Fruit fly (Drosophila melanogaster) whole organism, embryonic: ENCODE results near the gene Sbds.

Source experiments
- Bdp1 ChIP-seq: fragments of 200-800 bp; sonication (Bioruptor generic); optimal IDR thresholded peaks from 3 replicates; lab custom pipeline; 2016; ENCODE audit warnings: missing biosample characterization, missing genetic modification characterization
- CG12391 ChIP-seq: fragments of 200-800 bp; sonication (Bioruptor generic); optimal IDR thresholded peaks from 3 replicates; lab custom pipeline; 2018; ENCODE audit warnings: missing biosample characterization, mild to moderate bottlenecking, missing genetic modification characterization, moderate library complexity
- CG14441 ChIP-seq: fragments of 200-800 bp; sonication (Bioruptor generic); IDR thresholded peaks from 2 replicates; pipeline ENCODE4 v1.3.6; 2022; ENCODE audit warnings: missing biosample characterization, missing genetic modification characterization
- CG15269 ChIP-seq: fragments of 200-800 bp; sonication (Bioruptor generic); optimal IDR thresholded peaks from 2 replicates; lab custom pipeline; 2018; ENCODE audit warnings: missing biosample characterization, mild to moderate bottlenecking, missing genetic modification characterization, moderate library complexity
- CG1792 ChIP-seq: fragments of 200-800 bp; sonication (Bioruptor generic); optimal IDR thresholded peaks from 2 replicates; lab custom pipeline; 2016; ENCODE audit warnings: missing biosample characterization, missing genetic modification characterization
- CG31441 ChIP-seq: fragments of 200-800 bp; sonication (Bioruptor generic); IDR thresholded peaks from 2 replicates; pipeline ENCODE4 v1.3.6; 2022; ENCODE audit warnings: missing biosample characterization, missing genetic modification characterization
- CG3838 ChIP-seq: fragments of 200-800 bp; sonication (Bioruptor generic); optimal IDR thresholded peaks from 3 replicates; lab custom pipeline; 2016; ENCODE audit warnings: missing biosample characterization, missing genetic modification characterization
- CG4328 ChIP-seq: fragments of 200-800 bp; sonication (Bioruptor generic); optimal IDR thresholded peaks from 3 replicates; lab custom pipeline; 2017; ENCODE audit warnings: missing biosample characterization, missing genetic modification reagents, missing genetic modification characterization
- CG5245 ChIP-seq: fragments of 200-800 bp; sonication (Bioruptor generic); optimal IDR thresholded peaks from 3 replicates; lab custom pipeline; 2016; ENCODE audit warnings: missing biosample characterization, missing genetic modification characterization
- CG6175 ChIP-seq: fragments of 200-800 bp; sonication (Bioruptor generic); IDR thresholded peaks from 3 replicates; pipeline ENCODE4 v1.3.6; 2022; ENCODE audit warnings: missing biosample characterization, missing genetic modification characterization
- CG7786 ChIP-seq: fragments of 200-800 bp; sonication (Bioruptor generic); optimal IDR thresholded peaks from 2 replicates; lab custom pipeline; 2016; ENCODE audit warnings: missing biosample characterization, missing genetic modification characterization
- CG7963 ChIP-seq: fragments of 200-800 bp; sonication (Bioruptor generic); IDR thresholded peaks from 3 replicates; pipeline ENCODE4 v1.3.6; 2022; ENCODE audit warnings: missing biosample characterization, missing genetic modification characterization; ENCODE audit not compliant: partially characterized antibody
- CG8290 ChIP-seq, 3 experiments: fragments of 200-800 bp; sonication (Bioruptor generic); optimal IDR thresholded peaks; 2 replicates each; lab custom pipeline; 2016 to 2019; ENCODE audit warnings: missing biosample characterization in 3 of 3, missing genetic modification characterization in 3 of 3, mild to moderate bottlenecking in 2 of 3, moderate library complexity in 1 of 3
- CG8924 ChIP-seq: fragments of 200-800 bp; optimal IDR thresholded peaks from 3 replicates; lab custom pipeline; 2019; ENCODE audit warnings: missing biosample characterization, mild to moderate bottlenecking, missing genetic modification characterization, moderate library complexity
- CG9797 ChIP-seq: fragments of 200-800 bp; sonication (Bioruptor generic); optimal IDR thresholded peaks from 3 replicates; lab custom pipeline; 2018; ENCODE audit warnings: missing biosample characterization, mild to moderate bottlenecking, missing genetic modification characterization
- E2f2 ChIP-seq: fragments of 200-800 bp; sonication (Bioruptor generic); IDR thresholded peaks from 2 replicates; pipeline ENCODE4 v1.3.6; 2022; ENCODE audit warnings: missing biosample characterization, missing genetic modification characterization
- Ets65A ChIP-seq: fragments of 200-800 bp; sonication (Bioruptor generic); peaks from one replicate; lab custom pipeline; 2016; ENCODE audit warnings: missing biosample characterization, missing genetic modification characterization
- Fer2 ChIP-seq: fragments of 200-800 bp; sonication (Bioruptor generic); optimal IDR thresholded peaks from 2 replicates; lab custom pipeline; 2018; ENCODE audit warnings: missing biosample characterization, mild to moderate bottlenecking, missing genetic modification characterization, moderate library complexity
- GATAe ChIP-seq: fragments of 200-800 bp; sonication (Bioruptor generic); conservative IDR thresholded peaks from 2 replicates; pipeline ENCODE4 v1.3.6; 2022; ENCODE audit warnings: missing biosample characterization, missing genetic modification characterization
- Hr39 ChIP-seq: fragments of >200 bp; optimal IDR thresholded peaks from 2 replicates; lab custom pipeline; 2017
- Jarid2 ChIP-seq: fragments of 200-800 bp; sonication (Bioruptor generic); optimal IDR thresholded peaks from 3 replicates; lab custom pipeline; 2017; ENCODE audit warnings: mild to moderate bottlenecking, missing biosample characterization, missing genetic modification reagents, missing genetic modification characterization
- Nf-YC ChIP-seq: fragments of 200-800 bp; optimal IDR thresholded peaks from 3 replicates; lab custom pipeline; 2019; ENCODE audit warnings: missing biosample characterization, mild to moderate bottlenecking, missing genetic modification characterization, moderate library complexity
- Optix ChIP-seq: fragments of 200-800 bp; sonication (Bioruptor generic); IDR thresholded peaks from 3 replicates; pipeline ENCODE4 v1.3.6; 2022; ENCODE audit warnings: missing biosample characterization, missing genetic modification characterization
- PHDP ChIP-seq: fragments of 200-800 bp; sonication (Bioruptor generic); optimal IDR thresholded peaks from 3 replicates; lab custom pipeline; 2018; ENCODE audit warnings: missing biosample characterization, mild to moderate bottlenecking, missing genetic modification characterization, moderate library complexity
- Pdp1 ChIP-seq, 2 experiments: fragments of 200-800 bp; sonication (Bioruptor generic); optimal IDR thresholded peaks; 3 replicates each; lab custom pipeline; 2016; ENCODE audit warnings: missing biosample characterization in 2 of 2, missing genetic modification characterization in 2 of 2, mild to moderate bottlenecking in 1 of 2, moderate library complexity in 1 of 2
- Sox102F ChIP-seq: fragments of 200-800 bp; sonication (Bioruptor generic); optimal IDR thresholded peaks from 2 replicates; lab custom pipeline; 2018; ENCODE audit warnings: missing biosample characterization, mild to moderate bottlenecking, missing genetic modification characterization, moderate library complexity
- Sry-β ChIP-seq: fragments of 200-800 bp; sonication (Bioruptor generic); optimal IDR thresholded peaks from 2 replicates; lab custom pipeline; 2018; ENCODE audit warnings: missing biosample characterization, mild to moderate bottlenecking, missing genetic modification characterization, moderate library complexity
- Sry-δ ChIP-seq: fragments of 200-800 bp; sonication (Bioruptor generic); optimal IDR thresholded peaks from 2 replicates; lab custom pipeline; 2016; ENCODE audit warnings: missing biosample characterization, missing genetic modification characterization
- Xbp1 ChIP-seq: fragments of 200-800 bp; sonication (Bioruptor generic); optimal IDR thresholded peaks from 3 replicates; lab custom pipeline; 2016; ENCODE audit warnings: missing biosample characterization, mild to moderate bottlenecking, missing genetic modification characterization
- bigmax ChIP-seq: fragments of 200-800 bp; sonication (Bioruptor generic); optimal IDR thresholded peaks from 2 replicates; lab custom pipeline; 2018; ENCODE audit warnings: missing biosample characterization, mild to moderate bottlenecking, missing genetic modification characterization
- bowl ChIP-seq: fragments of 200-800 bp; sonication (Bioruptor generic); IDR thresholded peaks from 2 replicates; pipeline ENCODE4 v1.3.6; 2022; ENCODE audit warnings: missing biosample characterization, missing genetic modification characterization
- chinmo ChIP-seq: fragments of 200-800 bp; sonication (Bioruptor generic); IDR thresholded peaks from 4 replicates; pipeline ENCODE4 v1.3.6; 2022; ENCODE audit warnings: missing biosample characterization, missing genetic modification characterization; ENCODE audit not compliant: partially characterized antibody
- crp ChIP-seq, 2 experiments: fragments of 200-800 bp; sonication (Bioruptor generic); optimal IDR thresholded peaks; 2 replicates in 1 of 2; 3 replicates in 1 of 2; lab custom pipeline; 2017; ENCODE audit warnings: missing biosample characterization in 2 of 2, missing genetic modification characterization in 2 of 2, mild to moderate bottlenecking in 1 of 2, moderate library complexity in 1 of 2
- dan ChIP-seq: fragments of 200-800 bp; sonication (Bioruptor generic); IDR thresholded peaks from 2 replicates; pipeline ENCODE4 v1.3.6; 2022; ENCODE audit warnings: missing biosample characterization, missing genetic modification characterization
- dysf ChIP-seq: fragments of 200-800 bp; sonication (Bioruptor generic); IDR thresholded peaks from 3 replicates; pipeline ENCODE4 v1.3.6; 2022; ENCODE audit warnings: missing biosample characterization, missing genetic modification characterization
- exex ChIP-seq: fragments of 200-800 bp; sonication (Bioruptor generic); optimal IDR thresholded peaks from 4 replicates; lab custom pipeline; 2018; ENCODE audit warnings: missing biosample characterization, mild to moderate bottlenecking, missing genetic modification characterization, moderate library complexity
- hkb ChIP-seq, 2 experiments: fragments of 200-800 bp in 1 of 2; fragments of >200 bp in 1 of 2; sonication (Bioruptor generic) in 1 of 2; IDR thresholded peaks in 1 of 2; optimal IDR thresholded peaks in 1 of 2; 2 replicates each; pipeline versions ENCODE4 v1.3.6 to Lab custom; 2017 to 2022; ENCODE audit warnings: missing biosample characterization in 1 of 2, missing genetic modification characterization in 1 of 2
- ken ChIP-seq: fragments of 200-800 bp; sonication (Bioruptor generic); IDR thresholded peaks from 3 replicates; pipeline ENCODE4 v1.3.6; 2022; ENCODE audit warnings: missing biosample characterization, missing genetic modification characterization
- peb ChIP-seq: fragments of 200-800 bp; sonication (Bioruptor generic); IDR thresholded peaks from 2 replicates; pipeline ENCODE4 v1.3.6; 2022; ENCODE audit warnings: missing biosample characterization, missing genetic modification characterization
- phol ChIP-seq: fragments of 200-800 bp; sonication (Bioruptor generic); optimal IDR thresholded peaks from 3 replicates; lab custom pipeline; 2018; ENCODE audit warnings: missing biosample characterization, mild to moderate bottlenecking, missing genetic modification characterization, moderate library complexity
- prd ChIP-seq, 3 experiments: fragments of >200 bp in 2 of 3; fragments of 200-800 bp in 1 of 3; sonication (Bioruptor generic) in 1 of 3; optimal IDR thresholded peaks in 2 of 3; IDR thresholded peaks in 1 of 3; 2 replicates in 2 of 3; 3 replicates in 1 of 3; pipeline versions ENCODE4 v1.3.6 to Lab custom; 2017 to 2022; ENCODE audit warnings: missing biosample characterization in 1 of 3, missing genetic modification characterization in 1 of 3
- psq ChIP-seq: fragments of 200-800 bp; sonication (Bioruptor generic); optimal IDR thresholded peaks from 2 replicates; lab custom pipeline; 2017; ENCODE audit warnings: missing biosample characterization, missing genetic modification characterization
- rib ChIP-seq: fragments of 200-800 bp; sonication (Bioruptor generic); IDR thresholded peaks from 2 replicates; pipeline ENCODE4 v1.3.6; 2022; ENCODE audit warnings: missing biosample characterization, missing genetic modification characterization
- sisA ChIP-seq: fragments of 200-800 bp; sonication (Bioruptor generic); IDR thresholded peaks from 2 replicates; pipeline ENCODE4 v1.3.6; 2022; ENCODE audit warnings: missing biosample characterization, missing genetic modification characterization
- sr ChIP-seq: fragments of 200-800 bp; sonication (Bioruptor generic); IDR thresholded peaks from 3 replicates; pipeline ENCODE4 v1.3.6; 2022; ENCODE audit warnings: missing biosample characterization, missing genetic modification characterization
- ssp ChIP-seq: fragments of 200-800 bp; sonication (Bioruptor generic); IDR thresholded peaks from 2 replicates; pipeline ENCODE4 v1.3.6; 2022; ENCODE audit warnings: missing biosample characterization, missing genetic modification characterization
- tll ChIP-seq, 2 experiments: fragments of 200-800 bp in 1 of 2; fragments of >200 bp in 1 of 2; sonication (Bioruptor generic) in 1 of 2; optimal IDR thresholded peaks; 2 replicates each; lab custom pipeline; 2017 to 2019; ENCODE audit warnings: missing biosample characterization in 2 of 2, missing genetic modification characterization in 2 of 2, mild to moderate bottlenecking in 1 of 2, moderate library complexity in 1 of 2
- vfl ChIP-seq: fragments of 200-800 bp; sonication (Bioruptor generic); optimal IDR thresholded peaks from 2 replicates; lab custom pipeline; 2016; ENCODE audit warnings: missing biosample characterization, missing genetic modification characterization
- vvl ChIP-seq: fragments of 200-800 bp; sonication (Bioruptor generic); IDR thresholded peaks from 2 replicates; pipeline ENCODE4 v1.3.6; 2022; ENCODE audit warnings: missing biosample characterization, missing genetic modification characterization

The Sbds gene

DNA sequence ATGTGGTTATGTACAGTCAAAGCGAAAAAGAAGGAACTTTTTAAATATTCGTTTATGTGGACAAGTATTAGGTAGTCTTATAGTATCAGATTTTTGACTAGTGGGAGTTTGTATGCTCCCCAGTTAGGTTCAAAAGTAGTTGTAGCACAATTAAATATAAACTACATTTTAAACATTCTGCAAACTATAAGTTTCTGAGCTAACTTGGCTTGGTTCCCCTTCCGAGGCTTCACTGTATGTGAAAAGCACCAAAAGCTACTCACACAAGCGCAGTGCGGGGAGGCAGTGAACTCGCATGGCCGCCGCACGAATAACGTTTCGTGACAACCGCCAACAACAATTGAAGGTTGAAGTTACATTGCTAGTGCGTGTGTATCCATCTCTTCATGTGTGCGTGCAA lies 24.9 kb downstream of the Sbds start (continued):
- TF ChIP-seq psq (GFP tag; lab: Kevin White, UChicago) (no peak), CG14441 (peak; percentile 60; the same call in 1 of the 2 replicates), Sry-δ (no peak), Sox102F (GFP tag; lab: Kevin White, UChicago) (peak; percentile 37), CG7786 (GFP tag; lab: Kevin White, UChicago) (no peak), phol (tag; lab: Kevin White, UChicago) (peak; percentile 23), CG15269 (tag; lab: Kevin White, UChicago) (peak; percentile 46), CG8924 (no peak), Jarid2 (GFP tag; lab: Kevin White, UChicago) (no peak), rib (no peak), CG8290 (GFP tag; optimal IDR thresholded peaks at IDR 0.05; lab: Kevin White, UChicago) (no peak), CG8290 (tag; optimal IDR thresholded peaks at IDR 0.05; lab: Kevin White, UChicago) (no peak), GATAe (GFP tag; lab: Robert Waterston, UW) (no peak), peb (GFP tag; lab: Robert Waterston, UW) (0 out of 2 replicates have a peak, but pooled peaks have one; percentile 7), PHDP (no peak), CG12391 (tag; lab: Kevin White, UChicago) (peak; percentile 5), Sry-β (GFP tag; lab: Kevin White, UChicago) (no peak), ken (GFP tag; lab: Robert Waterston, UW) (no peak), Pdp1 (GFP tag; optimal IDR thresholded peaks at IDR 0.05; lab: Kevin White, UChicago) (peak in 1 of 2 experiments; percentile 49), CG6175 (GFP tag; lab: Robert Waterston, UW) (no peak), vfl (GFP tag; lab: Kevin White, UChicago) (no peak), Xbp1 (peak; percentile 9), CG5245 (GFP tag; lab: Kevin White, UChicago) (no peak), Nf-YC (tag; lab: Kevin White, UChicago) (peak; percentile 30), sisA (GFP tag; lab: Robert Waterston, UW) (peak; percentile 36; the same call in 1 of the 2 replicates), CG7963 (GFP tag; lab: Robert Waterston, UW) (no peak), dan (GFP tag; lab: Robert Waterston, UW) (no peak), bowl (GFP tag; lab: Robert Waterston, UW) (no peak), prd (optimal IDR thresholded peaks at IDR 0.05; lab: Kevin White, UChicago) (no peak), prd (GFP tag; IDR thresholded peaks at IDR 0.05; lab: Robert Waterston, UW) (peak; percentile 54; the same call in 2 of the 3 replicates), CG31441 (GFP tag; lab: Robert Waterston, UW) (0 out of 2 replicates have a peak, but pooled peaks have one; percentile 10), Fer2 (tag; lab: Kevin White, UChicago) (peak; percentile 9), Bdp1 (GFP tag; lab: Kevin White, UChicago) (no peak), CG1792 (no peak), E2f2 (GFP tag; lab: Robert Waterston, UW) (peak; percentile 42; the same call in 1 of the 2 replicates), hkb (optimal IDR thresholded peaks at IDR 0.05; lab: Kevin White, UChicago) (no peak), hkb (GFP tag; IDR thresholded peaks at IDR 0.05; lab: Robert Waterston, UW) (0 out of 2 replicates have a peak, but pooled peaks have one; percentile 31), chinmo (GFP tag; lab: Robert Waterston, UW) (peak; percentile 56; the same call in 1 of the 4 replicates), Optix (GFP tag; lab: Robert Waterston, UW) (no peak), Hr39 (no peak), CG9797 (no peak), bigmax (GFP tag; lab: Kevin White, UChicago) (no peak), crp (GFP tag; optimal IDR thresholded peaks at IDR 0.05; lab: Kevin White, UChicago) (no peak), ssp (GFP tag; lab: Robert Waterston, UW) (0 out of 2 replicates have a peak, but pooled peaks have one; percentile 8), CG3838 (no peak), exex (tag; lab: Kevin White, UChicago) (no peak), tll (GFP tag; optimal IDR thresholded peaks at IDR 0.05; lab: Kevin White, UChicago) (no peak), sr (GFP tag; lab: Robert Waterston, UW) (0 out of 3 replicates have a peak, but pooled peaks have one; percentile 24), dysf (GFP tag; lab: Robert Waterston, UW) (peak; percentile 72), vvl (GFP tag; lab: Robert Waterston, UW) (peak; percentile 68), CG4328 (GFP tag; lab: Kevin White, UChicago) (no peak), Ets65A (GFP tag; lab: Kevin White, UChicago) (peak; percentile 85)
